Fruit fly (Drosophila melanogaster) whole organism, embryonic: ENCODE data around the gene CG43925.

Experiments used
- CG1024 ChIP-seq: fragments of 200-800 bp; sonication (Bioruptor generic); IDR thresholded peaks from 2 replicates; pipeline ENCODE4 v1.3.6; 2022; ENCODE audit warnings: missing biosample characterization, missing genetic modification characterization
- CG10321 ChIP-seq: fragments of 200-800 bp; sonication (Bioruptor generic); IDR thresholded peaks from 2 replicates; pipeline ENCODE4 v1.3.6; 2022; ENCODE audit warnings: missing biosample characterization, missing genetic modification characterization
- CG11560 ChIP-seq: fragments of 200-800 bp; sonication (Bioruptor generic); IDR thresholded peaks from 3 replicates; pipeline ENCODE4 v1.3.6; 2022; ENCODE audit warnings: missing biosample characterization, missing genetic modification characterization
- CG12391 ChIP-seq: fragments of 200-800 bp; sonication (Bioruptor generic); optimal IDR thresholded peaks from 3 replicates; lab custom pipeline; 2018; ENCODE audit warnings: missing biosample characterization, mild to moderate bottlenecking, missing genetic modification characterization, moderate library complexity
- CG12744 ChIP-seq: fragments of 200-800 bp; sonication (Bioruptor generic); optimal IDR thresholded peaks from 2 replicates; lab custom pipeline; 2016; ENCODE audit warnings: missing biosample characterization, missing genetic modification characterization
- CG13894 ChIP-seq: fragments of 200-800 bp; sonication (Bioruptor generic); optimal IDR thresholded peaks from 3 replicates; lab custom pipeline; 2018; ENCODE audit warnings: missing biosample characterization, mild to moderate bottlenecking, missing genetic modification characterization, moderate library complexity
- CG15269 ChIP-seq: fragments of 200-800 bp; sonication (Bioruptor generic); optimal IDR thresholded peaks from 2 replicates; lab custom pipeline; 2018; ENCODE audit warnings: missing biosample characterization, mild to moderate bottlenecking, missing genetic modification characterization, moderate library complexity
- CG15479 ChIP-seq: fragments of 200-800 bp; sonication (Bioruptor generic); optimal IDR thresholded peaks from 3 replicates; lab custom pipeline; 2019; ENCODE audit warnings: missing biosample characterization, mild to moderate bottlenecking, missing genetic modification characterization, moderate library complexity
- CG15514 ChIP-seq: fragments of 200-800 bp; sonication (Bioruptor generic); optimal IDR thresholded peaks from 3 replicates; lab custom pipeline; 2017; ENCODE audit warnings: missing biosample characterization, missing genetic modification characterization, mild to moderate bottlenecking, moderate library complexity, missing genetic modification reagents
- CG16815 ChIP-seq: fragments of 200-800 bp; sonication (Bioruptor generic); optimal IDR thresholded peaks from 3 replicates; lab custom pipeline; 2017; ENCODE audit warnings: missing biosample characterization, mild to moderate bottlenecking, missing genetic modification characterization
- CG16863 ChIP-seq: fragments of 200-800 bp; sonication (Bioruptor generic); optimal IDR thresholded peaks from 3 replicates; lab custom pipeline; 2016; ENCODE audit warnings: missing biosample characterization, missing genetic modification characterization
- CG17385 ChIP-seq: fragments of 200-800 bp; sonication (Bioruptor generic); optimal IDR thresholded peaks from 3 replicates; lab custom pipeline; 2018; ENCODE audit warnings: missing biosample characterization, mild to moderate bottlenecking, missing genetic modification characterization
- CG2889 ChIP-seq: fragments of 200-800 bp; sonication (Bioruptor generic); IDR thresholded peaks from 3 replicates; pipeline ENCODE4 v1.3.6; 2022; ENCODE audit warnings: missing biosample characterization, missing genetic modification characterization
- CG31224 ChIP-seq: fragments of 200-800 bp; sonication (Bioruptor generic); IDR thresholded peaks from 2 replicates; pipeline ENCODE4 v1.3.6; 2022; ENCODE audit warnings: missing biosample characterization, missing genetic modification characterization
- CG33557 ChIP-seq: fragments of 200-800 bp; sonication (Bioruptor generic); optimal IDR thresholded peaks from 2 replicates; lab custom pipeline; 2019; ENCODE audit warnings: missing biosample characterization, mild to moderate bottlenecking, missing genetic modification characterization, moderate library complexity
- CG3726 ChIP-seq: fragments of 200-800 bp; sonication (Bioruptor generic); IDR thresholded peaks from 3 replicates; pipeline ENCODE4, ENCODE4 v1.3.6; 2022; ENCODE audit warnings: missing biosample characterization, missing genetic modification characterization
- CG43689 ChIP-seq: fragments of 200-800 bp; sonication (Bioruptor generic); IDR thresholded peaks from 2 replicates; pipeline ENCODE4 v1.3.6; 2022; ENCODE audit warnings: missing biosample characterization, missing genetic modification characterization
- CG4820 ChIP-seq: fragments of 200-800 bp; sonication (Bioruptor generic); optimal IDR thresholded peaks from 3 replicates; lab custom pipeline; 2016; ENCODE audit warnings: missing biosample characterization, missing genetic modification characterization
- CG5180 ChIP-seq: fragments of 200-800 bp; sonication (Bioruptor generic); optimal IDR thresholded peaks from 3 replicates; lab custom pipeline; 2017; ENCODE audit warnings: missing biosample characterization, missing genetic modification characterization, mild to moderate bottlenecking, moderate library complexity, missing genetic modification reagents
- CG7745 ChIP-seq: fragments of 200-800 bp; sonication (Bioruptor generic); optimal IDR thresholded peaks from 2 replicates; lab custom pipeline; 2018; ENCODE audit warnings: missing biosample characterization, mild to moderate bottlenecking, missing genetic modification characterization, moderate library complexity
- CG9932 ChIP-seq: fragments of 200-800 bp; sonication (Bioruptor generic); IDR thresholded peaks from 2 replicates; pipeline ENCODE4 v1.3.6; 2022; ENCODE audit warnings: missing biosample characterization, missing genetic modification characterization
- Camta ChIP-seq: fragments of 200-800 bp; sonication (Bioruptor generic); optimal IDR thresholded peaks from 2 replicates; lab custom pipeline; 2016; ENCODE audit warnings: missing biosample characterization, missing genetic modification characterization
- D19B ChIP-seq: fragments of 200-800 bp; sonication (Bioruptor generic); optimal IDR thresholded peaks from 2 replicates; lab custom pipeline; 2017; ENCODE audit warnings: missing biosample characterization, mild to moderate bottlenecking, missing genetic modification characterization
- Dfd ChIP-seq, 2 experiments: fragments of >200 bp; optimal IDR thresholded peaks; 2 replicates each; lab custom pipeline; 2017; ENCODE audit warnings: missing biosample characterization in 2 of 2, missing genetic modification characterization in 2 of 2
- Doc2 ChIP-seq: fragments of 200-800 bp; sonication (Bioruptor generic); IDR thresholded peaks from 2 replicates; pipeline ENCODE4 v1.3.6; 2022; ENCODE audit warnings: missing biosample characterization, missing genetic modification characterization
- H15 ChIP-seq: fragments of 200-800 bp; sonication (Bioruptor generic); IDR thresholded peaks from 3 replicates; pipeline ENCODE4 v1.3.6; 2022; ENCODE audit warnings: missing biosample characterization, missing genetic modification characterization
- Lpt ChIP-seq: fragments of >200 bp; optimal IDR thresholded peaks from 2 replicates; lab custom pipeline; 2018; ENCODE audit warnings: missing biosample characterization, missing genetic modification characterization
- Mes4 ChIP-seq: fragments of 200-800 bp; sonication (Bioruptor generic); optimal IDR thresholded peaks from 2 replicates; lab custom pipeline; 2016; ENCODE audit warnings: missing biosample characterization, missing genetic modification characterization
- Neu2 ChIP-seq: fragments of 200-800 bp; sonication (Bioruptor generic); optimal IDR thresholded peaks from 3 replicates; lab custom pipeline; 2016; ENCODE audit warnings: missing biosample characterization, missing genetic modification characterization, borderline replicate concordance
- Poxn ChIP-seq: fragments of 200-800 bp; sonication (Bioruptor generic); IDR thresholded peaks from 2 replicates; pipeline ENCODE4 v1.3.6; 2022; ENCODE audit warnings: missing biosample characterization, missing genetic modification characterization
- Scr ChIP-seq: fragments of 200-800 bp; sonication (Bioruptor generic); IDR thresholded peaks from 2 replicates; pipeline ENCODE4 v1.3.6; 2022; ENCODE audit warnings: missing biosample characterization, missing genetic modification characterization; ENCODE audit not compliant: partially characterized antibody
- Six4 ChIP-seq: fragments of 200-800 bp; sonication (Bioruptor generic); optimal IDR thresholded peaks from 2 replicates; lab custom pipeline; 2016; ENCODE audit warnings: missing biosample characterization, missing genetic modification characterization
- ash1 ChIP-seq: fragments of 200-800 bp; sonication (Bioruptor generic); optimal IDR thresholded peaks from 2 replicates; lab custom pipeline; 2018; ENCODE audit warnings: missing biosample characterization, mild to moderate bottlenecking, missing genetic modification characterization
- bab2 ChIP-seq: fragments of 200-800 bp; sonication (Bioruptor generic); optimal IDR thresholded peaks from 2 replicates; lab custom pipeline; 2016; ENCODE audit warnings: missing biosample characterization, missing genetic modification characterization
- bigmax ChIP-seq: fragments of 200-800 bp; sonication (Bioruptor generic); optimal IDR thresholded peaks from 2 replicates; lab custom pipeline; 2018; ENCODE audit warnings: missing biosample characterization, mild to moderate bottlenecking, missing genetic modification characterization
- crol ChIP-seq: fragments of 200-800 bp; sonication (Bioruptor generic); IDR thresholded peaks from 2 replicates; pipeline ENCODE4 v1.3.6; 2022; ENCODE audit warnings: missing biosample characterization, missing genetic modification characterization
- crp ChIP-seq, 2 experiments: fragments of 200-800 bp; sonication (Bioruptor generic); optimal IDR thresholded peaks; 2 replicates in 1 of 2; 3 replicates in 1 of 2; lab custom pipeline; 2017; ENCODE audit warnings: missing biosample characterization in 2 of 2, missing genetic modification characterization in 2 of 2, mild to moderate bottlenecking in 1 of 2, moderate library complexity in 1 of 2
- dmrt99B ChIP-seq: fragments of 200-800 bp; sonication (Bioruptor generic); optimal IDR thresholded peaks from 2 replicates; lab custom pipeline; 2018; ENCODE audit warnings: missing biosample characterization, mild to moderate bottlenecking, missing genetic modification characterization, moderate library complexity
- exex ChIP-seq: fragments of 200-800 bp; sonication (Bioruptor generic); optimal IDR thresholded peaks from 4 replicates; lab custom pipeline; 2018; ENCODE audit warnings: missing biosample characterization, mild to moderate bottlenecking, missing genetic modification characterization, moderate library complexity
- gro ChIP-seq: fragments of 200-800 bp; sonication (Bioruptor generic); optimal IDR thresholded peaks from 2 replicates; lab custom pipeline; 2016; ENCODE audit warnings: missing biosample characterization, missing genetic modification characterization
- lbe ChIP-seq: fragments of 200-800 bp; sonication (Bioruptor generic); optimal IDR thresholded peaks from 2 replicates; lab custom pipeline; 2016; ENCODE audit warnings: missing biosample characterization, mild to moderate bottlenecking, missing genetic modification characterization
- nom ChIP-seq: fragments of 200-800 bp; sonication (Bioruptor generic); optimal IDR thresholded peaks from 2 replicates; lab custom pipeline; 2017; ENCODE audit warnings: missing biosample characterization, missing genetic modification characterization, mild to moderate bottlenecking, moderate library complexity, missing genetic modification reagents
- peb ChIP-seq: fragments of 200-800 bp; sonication (Bioruptor generic); IDR thresholded peaks from 2 replicates; pipeline ENCODE4 v1.3.6; 2022; ENCODE audit warnings: missing biosample characterization, missing genetic modification characterization
- psq ChIP-seq: fragments of 200-800 bp; sonication (Bioruptor generic); optimal IDR thresholded peaks from 2 replicates; lab custom pipeline; 2017; ENCODE audit warnings: missing biosample characterization, missing genetic modification characterization
- seq ChIP-seq: fragments of 200-800 bp; sonication (Bioruptor generic); IDR thresholded peaks from 2 replicates; pipeline ENCODE4 v1.3.6; 2022; ENCODE audit warnings: missing biosample characterization, missing genetic modification characterization
- sisA ChIP-seq: fragments of 200-800 bp; sonication (Bioruptor generic); IDR thresholded peaks from 2 replicates; pipeline ENCODE4 v1.3.6; 2022; ENCODE audit warnings: missing biosample characterization, missing genetic modification characterization
- sob ChIP-seq: fragments of 200-800 bp; sonication (Bioruptor generic); IDR thresholded peaks from 2 replicates; pipeline ENCODE4 v1.3.6; 2022; ENCODE audit warnings: missing biosample characterization, missing genetic modification characterization
- tap ChIP-seq: fragments of 200-800 bp; optimal IDR thresholded peaks from 3 replicates; lab custom pipeline; 2019; ENCODE audit warnings: missing biosample characterization, mild to moderate bottlenecking, missing genetic modification characterization, moderate library complexity
- trem ChIP-seq: fragments of 200-800 bp; optimal IDR thresholded peaks from 3 replicates; lab custom pipeline; 2019; ENCODE audit warnings: missing biosample characterization, mild to moderate bottlenecking, missing genetic modification characterization, moderate library complexity
- wdn ChIP-seq: fragments of 200-800 bp; sonication (Bioruptor generic); IDR thresholded peaks from 2 replicates; pipeline ENCODE4 v1.3.6; 2022; ENCODE audit warnings: missing biosample characterization, missing genetic modification characterization
- yki ChIP-seq: fragments of >200 bp; optimal IDR thresholded peaks from 3 replicates; lab custom pipeline; 2018
- zen ChIP-seq: fragments of 200-800 bp; sonication (Bioruptor generic); optimal IDR thresholded peaks from 3 replicates; lab custom pipeline; 2018; ENCODE audit warnings: missing biosample characterization, mild to moderate bottlenecking, missing genetic modification characterization, moderate library complexity

CG43925 gene

dm6 chr2L:13191894-13192293, 15.7 kb downstream of the CG43925 start, which contains the start of the genes CG16974 and Edem2 (continued):
- TF ChIP-seq yki (lab: Kevin White, UChicago), result no peak
- TF ChIP-seq CG9932 (GFP tag; lab: Robert Waterston, UW), result peak; percentile 83
- peak; percentile 64 for TF ChIP-seq CG4820 (GFP tag; lab: Kevin White, UChicago)
- TF ChIP-seq trem (tag; lab: Kevin White, UChicago), result peak; percentile 87
- peak; percentile 78 for TF ChIP-seq wdn
- peak; percentile 85 for TF ChIP-seq zen (tag; lab: Kevin White, UChicago)
- peak; percentile 44 for TF ChIP-seq bab2 (GFP tag; lab: Kevin White, UChicago)
- TF ChIP-seq Doc2 (GFP tag; lab: Robert Waterston, UW), result no peak
- no peak for TF ChIP-seq nom (GFP tag; lab: Kevin White, UChicago)
- peak; percentile 14 for TF ChIP-seq Camta (GFP tag; lab: Kevin White, UChicago)
- peak; percentile 57 for TF ChIP-seq CG16815 (GFP tag; lab: Kevin White, UChicago)
- TF ChIP-seq CG12391 (tag; lab: Kevin White, UChicago), result peak; percentile 91
- TF ChIP-seq CG43689 (GFP tag; lab: Robert Waterston, UW), result no peak
- TF ChIP-seq Mes4, result no peak
- no peak for TF ChIP-seq CG15514 (GFP tag; lab: Kevin White, UChicago)
- no peak for TF ChIP-seq D19B (GFP tag; lab: Kevin White, UChicago)
- TF ChIP-seq CG33557 (GFP tag; lab: Kevin White, UChicago), result peak; percentile 52
- no peak for TF ChIP-seq CG7745 (tag; lab: Kevin White, UChicago)
- no peak for TF ChIP-seq bigmax (GFP tag; lab: Kevin White, UChicago)
- peak in 1 of 2 experiments; percentile 73 for TF ChIP-seq crp (GFP tag; optimal IDR thresholded peaks at IDR 0.05; lab: Kevin White, UChicago)
- no peak for TF ChIP-seq Neu2 (GFP tag; lab: Kevin White, UChicago)
- peak; percentile 56 for TF ChIP-seq peb (GFP tag; lab: Robert Waterston, UW)
- no peak for TF ChIP-seq gro (GFP tag; lab: Kevin White, UChicago)
- TF ChIP-seq sisA (GFP tag; lab: Robert Waterston, UW), result peak; percentile 79
- peak; percentile 64 for TF ChIP-seq Six4 (GFP tag; lab: Kevin White, UChicago)
- TF ChIP-seq CG12744, result no peak
- TF ChIP-seq CG1024 (GFP tag; lab: Robert Waterston, UW), result no peak
- no peak for TF ChIP-seq CG15269 (tag; lab: Kevin White, UChicago)
- TF ChIP-seq CG5180 (GFP tag; lab: Kevin White, UChicago), result no peak
- TF ChIP-seq Scr, result peak; percentile 32
- no peak for TF ChIP-seq lbe (GFP tag; lab: Kevin White, UChicago)
- no peak for TF ChIP-seq tap
- no peak for TF ChIP-seq exex (tag; lab: Kevin White, UChicago)
- peak; percentile 40; the same call in 1 of the 3 replicates for TF ChIP-seq CG2889 (GFP tag; lab: Robert Waterston, UW)
- TF ChIP-seq CG17385 (GFP tag; lab: Kevin White, UChicago), result no peak
- no peak for TF ChIP-seq Dfd (GFP tag; optimal IDR thresholded peaks at IDR 0.05; lab: Kevin White, UChicago)
- TF ChIP-seq crol (GFP tag; lab: Robert Waterston, UW), result no peak
- peak; percentile 43; the same call in 1 of the 3 replicates for TF ChIP-seq H15 (GFP tag; lab: Robert Waterston, UW)
- TF ChIP-seq CG11560 (tag; lab: Robert Waterston, UW), result peak; percentile 39; the same call in 1 of the 3 replicates
- no peak for TF ChIP-seq CG13894 (tag; lab: Kevin White, UChicago)
- no peak for TF ChIP-seq ash1
- TF ChIP-seq Poxn (GFP tag; lab: Robert Waterston, UW), result no peak
- TF ChIP-seq psq (GFP tag; lab: Kevin White, UChicago), result peak; percentile 46
- TF ChIP-seq CG15479 (GFP tag; lab: Kevin White, UChicago), result no peak
- TF ChIP-seq dmrt99B (tag; lab: Kevin White, UChicago), result no peak
- TF ChIP-seq seq (GFP tag; lab: Robert Waterston, UW), result peak; percentile 49; the same call in 1 of the 2 replicates
- TF ChIP-seq CG31224 (GFP tag; lab: Robert Waterston, UW), result peak; percentile 72
- TF ChIP-seq CG10321 (GFP tag; lab: Robert Waterston, UW), result no peak
- no peak for TF ChIP-seq CG3726 (GFP tag; lab: Robert Waterston, UW)
- TF ChIP-seq CG16863 (GFP tag; lab: Kevin White, UChicago), result no peak
- TF ChIP-seq sob (GFP tag; lab: Robert Waterston, UW), result peak; percentile 87
- no peak for TF ChIP-seq Lpt (GFP tag; lab: Kevin White, UChicago)
